Worm (Caenorhabditis elegans) whole organism, midembryonic: Measurements from ENCODE around the gene F58B4.2.

Source experiments
- cog-1 ChIP-seq: sonication (generic microtip); optimal IDR thresholded peaks from 2 replicates; lab custom pipeline; 2016; ENCODE audit warnings: missing genetic modification characterization, missing compliant biosample characterization
- flt-1 ChIP-seq: fragments of 200-800 bp; sonication (Bioruptor generic); IDR thresholded peaks from 2 replicates; pipeline ENCODE4 v1.3.6; 2022; ENCODE audit warnings: missing genetic modification characterization, missing compliant biosample characterization
- ref-1 ChIP-seq: fragments of 200-800 bp; sonication (Bioruptor generic); conservative IDR thresholded peaks from 2 replicates; pipeline ENCODE4 v1.3.6; 2022; ENCODE audit warnings: missing genetic modification reagents, missing genetic modification characterization, missing compliant biosample characterization
- ztf-29 ChIP-seq: fragments of 200-800 bp; sonication (Bioruptor generic); IDR thresholded peaks from 2 replicates; pipeline ENCODE4 v1.3.6; 2022; ENCODE audit warnings: missing genetic modification reagents, missing genetic modification characterization, missing compliant biosample characterization

- no peak for TF ChIP-seq cog-1 (tag; lab: Kevin White, UChicago)
- no peak for TF ChIP-seq flt-1 (GFP tag; lab: Robert Waterston, UW)
- no peak for TF ChIP-seq ztf-29 (GFP tag; lab: Robert Waterston, UW)
- TF ChIP-seq ref-1, result no peak
These were observed 36.1 kb upstream of the F58B4.2 start, which contains the start of gene clec-221 for ce11 chrV:10954334-10954733.
